Fruit fly (Drosophila melanogaster): Measurements from ENCODE around the gene shop.
A peak's percentile ranks its signal among the peaks of the same experiment; 100 is the strongest.

shop gene

dm6 chrX:18836315-18836714, 12.1 kb downstream of the shop start (continued):
- TF ChIP-seq Oaz (GFP tag; IDR thresholded peaks at IDR 0.05) (no peak), HmgD (GFP tag; optimal IDR thresholded peaks at IDR 0.05) (no peak), Med (GFP tag) (peak; percentile 56), onecut (GFP tag; IDR thresholded peaks at IDR 0.05) (no peak), CG11456 (GFP tag; IDR thresholded peaks at IDR 0.05) (no peak), CG6175 (GFP tag; IDR thresholded peaks at IDR 0.05) (no peak)

- no peak for TF ChIP-seq CG9215 (GFP tag; IDR thresholded peaks at IDR 0.05)
- TF ChIP-seq CG15601 (tag; optimal IDR thresholded peaks at IDR 0.05) = no peak
- TF ChIP-seq oc (tag; optimal IDR thresholded peaks at IDR 0.05) = no peak
- TF ChIP-seq gcm2 (GFP tag; optimal IDR thresholded peaks at IDR 0.05) = no peak
- no peak for TF ChIP-seq hbn (GFP tag; IDR thresholded peaks at IDR 0.05; ENCODE audit: partially characterized antibody)
- no peak for TF ChIP-seq CG11456 (GFP tag; IDR thresholded peaks at IDR 0.05)
- TF ChIP-seq crol (GFP tag; IDR thresholded peaks at IDR 0.05) = 0 out of 2 replicates have a peak, but pooled peaks have one; percentile 17
- no peak for TF ChIP-seq CG4820 (GFP tag; optimal IDR thresholded peaks at IDR 0.05)
- no peak for TF ChIP-seq Med (GFP tag)
- no peak for TF ChIP-seq Gsc (GFP tag; IDR thresholded peaks at IDR 0.05)
- no peak for TF ChIP-seq ftz-f1 (GFP tag; optimal IDR thresholded peaks at IDR 0.05)
- TF ChIP-seq Dip3 (GFP tag; optimal IDR thresholded peaks at IDR 0.05) = no peak
- TF ChIP-seq CG9437 (GFP tag; optimal IDR thresholded peaks at IDR 0.05) = no peak
- no peak for TF ChIP-seq CG5180 (GFP tag; optimal IDR thresholded peaks at IDR 0.05)
- TF ChIP-seq Bteb2 (GFP tag; optimal IDR thresholded peaks at IDR 0.05) = no peak
- no peak for TF ChIP-seq CG6765 (GFP tag; optimal IDR thresholded peaks at IDR 0.05)
- TF ChIP-seq CG2116 (GFP tag; optimal IDR thresholded peaks at IDR 0.05) = no peak
- TF ChIP-seq Drgx (GFP tag; IDR thresholded peaks at IDR 0.05) = 0 out of 2 replicates have a peak, but pooled peaks have one; percentile 26
Measured at dm6 chrX:18835500-18835899, 12.9 kb downstream of the shop start.

- peak; percentile 70 for TF ChIP-seq CG4360 (GFP tag; IDR thresholded peaks at IDR 0.05)
- peak; percentile 23 for TF ChIP-seq kni (GFP tag; optimal IDR thresholded peaks at IDR 0.05)
- peak; percentile 84 for TF ChIP-seq sd (tag; optimal IDR thresholded peaks at IDR 0.05)
- no peak for TF ChIP-seq ERR (GFP tag; optimal IDR thresholded peaks at IDR 0.05)
- TF ChIP-seq kah (GFP tag; optimal IDR thresholded peaks at IDR 0.05) = peak; percentile 23
- TF ChIP-seq CG17361 (GFP tag; IDR thresholded peaks at IDR 0.05) = no peak
- TF ChIP-seq Blimp-1 (GFP tag; optimal IDR thresholded peaks at IDR 0.05) = peak; percentile 3
- TF ChIP-seq chinmo (GFP tag; IDR thresholded peaks at IDR 0.05; ENCODE audit: partially characterized antibody) = 0 out of 4 replicates have a peak, but pooled peaks have one; percentile 51
Measured at dm6 chrX:18835003-18835402, 13.4 kb downstream of the shop start.

- peak; percentile 32; the same call in 1 of the 2 replicates for TF ChIP-seq sisA (GFP tag; IDR thresholded peaks at IDR 0.05)
- TF ChIP-seq Doc3 (GFP tag; IDR thresholded peaks at IDR 0.05; ENCODE audit: partially characterized antibody) = no peak
- no peak for TF ChIP-seq ato (GFP tag; IDR thresholded peaks at IDR 0.05; ENCODE audit: partially characterized antibody)
- TF ChIP-seq CG2889 (GFP tag; IDR thresholded peaks at IDR 0.05) = no peak
- no peak for TF ChIP-seq CG31388 (GFP tag; optimal IDR thresholded peaks at IDR 0.05)
- peak; percentile 51; the same call in 1 of the 2 replicates for TF ChIP-seq vvl (GFP tag; IDR thresholded peaks at IDR 0.05)
- no peak for TF ChIP-seq chn (GFP tag; optimal IDR thresholded peaks at IDR 0.05)
- TF ChIP-seq Sry-β (GFP tag; optimal IDR thresholded peaks at IDR 0.05) = no peak
- TF ChIP-seq CG11247 (GFP tag; IDR thresholded peaks at IDR 0.05) = 0 out of 2 replicates have a peak, but pooled peaks have one; percentile 13
- no peak for TF ChIP-seq CG14965 (GFP tag; optimal IDR thresholded peaks at IDR 0.05; ENCODE audit: borderline replicate concordance)
- TF ChIP-seq peb (GFP tag; IDR thresholded peaks at IDR 0.05) = no peak
- no peak for TF ChIP-seq jigr1 (GFP tag; IDR thresholded peaks at IDR 0.05)
- no peak for TF ChIP-seq tap (tag; optimal IDR thresholded peaks at IDR 0.05)
- TF ChIP-seq lmd (GFP tag; IDR thresholded peaks at IDR 0.05) = 0 out of 2 replicates have a peak, but pooled peaks have one; percentile 24
- no peak for TF ChIP-seq CG12155 (GFP tag; optimal IDR thresholded peaks at IDR 0.05)
- no peak for TF ChIP-seq sc (optimal IDR thresholded peaks at IDR 0.05)
- no peak for TF ChIP-seq sc (GFP tag; optimal IDR thresholded peaks at IDR 0.05)
- no peak for TF ChIP-seq Jarid2 (GFP tag; optimal IDR thresholded peaks at IDR 0.05)
- TF ChIP-seq CG34422 (GFP tag; IDR thresholded peaks at IDR 0.05) = peak; percentile 78; the same call in 2 of the 3 replicates
Measured at dm6 chrX:18834399-18834798, 14.0 kb downstream of the shop start.
